Worm (Caenorhabditis elegans) whole organism, L2 larva: ENCODE measurements around the gene tomm-70.

Source experiments
- C34F6.9 ChIP-seq: fragments of 150-350 bp; optimal IDR thresholded peaks from 2 replicates; lab custom pipeline; 2014; ENCODE audit warnings: missing biosample characterization, missing genetic modification characterization
- F13H6.1 ChIP-seq: sonication (generic microtip); optimal IDR thresholded peaks from 2 replicates; lab custom pipeline; 2016; ENCODE audit warnings: missing genetic modification characterization, missing compliant biosample characterization
- R02D3.7 ChIP-seq: fragments of 150-350 bp; optimal IDR thresholded peaks from 2 replicates; lab custom pipeline; 2014; ENCODE audit warnings: missing biosample characterization, missing genetic modification characterization
- ama-1 ChIP-seq: fragments of 150-350 bp; optimal IDR thresholded peaks from 2 replicates; lab custom pipeline; 2018; ENCODE audit warnings: inconsistent platforms
- elt-1 ChIP-seq: fragments of 150-350 bp; optimal IDR thresholded peaks from 2 replicates; lab custom pipeline; 2014; ENCODE audit warnings: missing biosample characterization, missing genetic modification characterization
- elt-3 ChIP-seq: sonication (generic microtip); optimal IDR thresholded peaks from 2 replicates; lab custom pipeline; 2017; ENCODE audit warnings: missing biosample characterization, missing genetic modification characterization
- mdl-1 ChIP-seq, 2 experiments: fragments of 150-350 bp in 1 of 2; sonication (generic microtip) in 1 of 2; optimal IDR thresholded peaks; 2 replicates each; lab custom pipeline; 2017; ENCODE audit warnings: missing biosample characterization in 2 of 2, missing genetic modification characterization in 2 of 2
- nhr-237 ChIP-seq: fragments of 150-350 bp; optimal IDR thresholded peaks from 2 replicates; lab custom pipeline; 2014; ENCODE audit warnings: missing biosample characterization, missing genetic modification characterization
- nhr-6 ChIP-seq: fragments of 150-350 bp; optimal IDR thresholded peaks from 2 replicates; lab custom pipeline; 2014; ENCODE audit warnings: missing biosample characterization, missing genetic modification characterization
- nhr-77 ChIP-seq: fragments of 150-350 bp; optimal IDR thresholded peaks from 2 replicates; lab custom pipeline; 2014; ENCODE audit warnings: missing biosample characterization, missing genetic modification characterization
- sem-4 ChIP-seq: fragments of 150-350 bp; optimal IDR thresholded peaks from 2 replicates; lab custom pipeline; 2014; ENCODE audit warnings: missing biosample characterization, missing genetic modification reagents, missing genetic modification characterization
- unc-39 ChIP-seq: fragments of 150-350 bp; optimal IDR thresholded peaks from 2 replicates; lab custom pipeline; 2014; ENCODE audit warnings: missing biosample characterization, missing genetic modification characterization
- ztf-11 ChIP-seq: sonication (generic microtip); optimal IDR thresholded peaks from 2 replicates; lab custom pipeline; 2017; ENCODE audit warnings: missing biosample characterization, missing genetic modification characterization

ce11 chrIII:8719769-8720252 is 34.7 kb downstream of the tomm-70 start, which contains the start of gene hipr-1:
- TF ChIP-seq nhr-237 (no peak), F13H6.1 (tag; lab: Kevin White, UChicago) (no peak), ama-1 (no peak), nhr-6 (tag; lab: Kevin White, UChicago) (no peak), elt-1 (tag; lab: Kevin White, UChicago) (no peak), ztf-11 (tag; lab: Kevin White, UChicago) (no peak), unc-39 (tag; lab: Kevin White, UChicago) (no peak), mdl-1 (tag; optimal IDR thresholded peaks at IDR 0.05; lab: Kevin White, UChicago) (no peak), nhr-77 (tag; lab: Kevin White, UChicago) (no peak), sem-4 (tag; lab: Kevin White, UChicago) (no peak), elt-3 (tag; lab: Kevin White, UChicago) (no peak), R02D3.7 (no peak), C34F6.9 (tag; lab: Kevin White, UChicago) (no peak)
